Worm (Caenorhabditis elegans) whole organism, late embryonic: Measurements from ENCODE around the gene D2096.6.

Experiments used
- ceh-14 ChIP-seq: sonication (generic microtip); optimal IDR thresholded peaks from 2 replicates; lab custom pipeline; 2016; ENCODE audit warnings: missing genotype, missing genetic modification characterization, missing compliant biosample characterization
- ceh-22 ChIP-seq: sonication (generic microtip); optimal IDR thresholded peaks from 2 replicates; lab custom pipeline; 2017; ENCODE audit warnings: missing biosample characterization, missing genetic modification characterization
- hlh-8 ChIP-seq: sonication (generic microtip); optimal IDR thresholded peaks from 2 replicates; lab custom pipeline; 2016; ENCODE audit warnings: missing genotype, missing genetic modification characterization, missing compliant biosample characterization
- odd-2 ChIP-seq: sonication (generic microtip); optimal IDR thresholded peaks from 2 replicates; lab custom pipeline; 2017; ENCODE audit warnings: antibody characterized with exemption, mild to moderate bottlenecking, missing genetic modification characterization, missing compliant biosample characterization
- pat-9 ChIP-seq: fragments of 200-800 bp; sonication (Bioruptor generic); optimal IDR thresholded peaks from 2 replicates; lab custom pipeline; 2018; ENCODE audit warnings: mild to moderate bottlenecking, missing genetic modification characterization, moderate library complexity, missing compliant biosample characterization
- pax-1 ChIP-seq: fragments of 150-350 bp; optimal IDR thresholded peaks from 2 replicates; lab custom pipeline; 2014; ENCODE audit warnings: missing biosample characterization, missing genetic modification characterization
- pros-1 ChIP-seq: fragments of 150-350 bp; optimal IDR thresholded peaks from 2 replicates; lab custom pipeline; 2014; ENCODE audit warnings: missing biosample characterization, missing genetic modification reagents, missing genetic modification characterization
- sox-4 ChIP-seq: sonication (generic microtip); optimal IDR thresholded peaks from 2 replicates; lab custom pipeline; 2017; ENCODE audit warnings: mild to moderate bottlenecking, missing genetic modification characterization, inconsistent platforms, missing compliant biosample characterization
- tbx-7 ChIP-seq: sonication (generic microtip); optimal IDR thresholded peaks from 2 replicates; lab custom pipeline; 2016; ENCODE audit warnings: missing genotype, missing genetic modification characterization, missing compliant biosample characterization
- ttx-3 ChIP-seq: sonication (generic microtip); optimal IDR thresholded peaks from 2 replicates; lab custom pipeline; 2016; ENCODE audit warnings: missing genetic modification reagents, missing genetic modification characterization, missing compliant biosample characterization

ce11 chrIV:8333554-8333953, 35.5 kb downstream of the D2096.6 start:
- TF ChIP-seq sox-4 (tag; lab: Kevin White, UChicago), result no peak
- TF ChIP-seq odd-2 (tag; lab: Kevin White, UChicago), result no peak
- no peak for TF ChIP-seq pax-1
- TF ChIP-seq pros-1, result no peak
- TF ChIP-seq ttx-3 (tag; lab: Kevin White, UChicago), result no peak
- no peak for TF ChIP-seq hlh-8 (tag; lab: Kevin White, UChicago)
- no peak for TF ChIP-seq pat-9 (tag; lab: Kevin White, UChicago)
- no peak for TF ChIP-seq ceh-22 (tag; lab: Kevin White, UChicago)
- no peak for TF ChIP-seq tbx-7 (tag; lab: Kevin White, UChicago)
- no peak for TF ChIP-seq ceh-14 (tag; lab: Kevin White, UChicago)
